Worm (Caenorhabditis elegans) whole organism, L4 larva: Measurements from ENCODE around the gene K07F5.6.
A peak's percentile ranks its signal among the peaks of the same experiment; 100 is the strongest.

Experiments
- D1046.2 ChIP-seq: fragments of 200-800 bp; sonication (Bioruptor generic); IDR thresholded peaks from 2 replicates; pipeline ENCODE4 v1.3.6; 2022; ENCODE audit warnings: missing genetic modification characterization, missing compliant biosample characterization
- F26F4.8 ChIP-seq: fragments of 200-800 bp; sonication (Bioruptor generic); conservative IDR thresholded peaks from 2 replicates; pipeline ENCODE4 v1.3.6; 2022; ENCODE audit warnings: missing genetic modification characterization, missing compliant biosample characterization
- F37D6.2 ChIP-seq: sonication (generic microtip); optimal IDR thresholded peaks from 2 replicates; lab custom pipeline; 2016; ENCODE audit warnings: mild to moderate bottlenecking, missing genetic modification characterization, missing compliant biosample characterization
- F44E2.7 ChIP-seq: fragments of 200-800 bp; sonication (Bioruptor generic); IDR thresholded peaks from 2 replicates; pipeline ENCODE4 v2.1.2; 2022; ENCODE audit warnings: missing genetic modification characterization, missing compliant biosample characterization
- T26A8.4 ChIP-seq: fragments of 200-800 bp; sonication (Bioruptor generic); IDR thresholded peaks from 2 replicates; pipeline ENCODE4 v1.3.6; 2022; ENCODE audit warnings: missing genetic modification characterization, missing compliant biosample characterization
- Y75B8A.6 ChIP-seq: fragments of 200-800 bp; sonication (Bioruptor generic); IDR thresholded peaks from 2 replicates; pipeline ENCODE4 v1.3.6; 2022; ENCODE audit warnings: missing genetic modification reagents, missing genetic modification characterization, missing compliant biosample characterization
- ZK546.5 ChIP-seq, 2 experiments: sonication (generic microtip); optimal IDR thresholded peaks; 2 replicates each; lab custom pipeline; 2017; ENCODE audit warnings: missing biosample characterization in 2 of 2, missing genetic modification characterization in 2 of 2
- aha-1 ChIP-seq: fragments of 150-350 bp; peaks from one replicate; lab custom pipeline; 2014; ENCODE audit warnings: missing biosample characterization, missing genetic modification characterization
- ama-1 ChIP-seq: fragments of 150-350 bp; optimal IDR thresholded peaks from 2 replicates; lab custom pipeline; 2014; ENCODE audit warnings: inconsistent platforms, mixed read lengths
- ceh-20 ChIP-seq: fragments of 200-800 bp; sonication (Bioruptor generic); IDR thresholded peaks from 2 replicates; pipeline ENCODE4 v1.3.6; 2022; ENCODE audit warnings: missing genetic modification reagents, missing genetic modification characterization, missing compliant biosample characterization
- ceh-44 ChIP-seq: fragments of 200-800 bp; sonication (Bioruptor generic); IDR thresholded peaks from 2 replicates; pipeline ENCODE4 v1.3.6; 2022; ENCODE audit warnings: missing genetic modification reagents, missing genetic modification characterization, missing compliant biosample characterization
- daf-16 ChIP-seq, 3 experiments: sonication (generic microtip); optimal IDR thresholded peaks; 2 replicates each; lab custom pipeline; 2016 to 2017; ENCODE audit warnings: missing genetic modification characterization in 3 of 3, missing genetic modification reagents in 3 of 3, mild to moderate bottlenecking in 2 of 3, missing compliant biosample characterization in 2 of 3, missing biosample characterization in 1 of 3, moderate library complexity in 1 of 3
- daf-19 ChIP-seq: fragments of 200-800 bp; sonication (Bioruptor generic); conservative IDR thresholded peaks from 2 replicates; pipeline ENCODE4 v1.3.6; 2022; ENCODE audit warnings: missing genetic modification characterization, missing compliant biosample characterization
- dmd-6 ChIP-seq: fragments of 200-800 bp; sonication (Bioruptor generic); IDR thresholded peaks from 2 replicates; pipeline ENCODE4 v1.3.6; 2022; ENCODE audit warnings: missing genetic modification reagents, missing genetic modification characterization, missing compliant biosample characterization
- dmd-8 ChIP-seq: fragments of 200-800 bp; sonication (Bioruptor generic); IDR thresholded peaks from 2 replicates; pipeline ENCODE4 v1.3.6; 2022; ENCODE audit warnings: missing genetic modification characterization, missing compliant biosample characterization
- dpl-1 ChIP-seq: fragments of 150-350 bp; optimal IDR thresholded peaks from 2 replicates; lab custom pipeline; 2014; ENCODE audit warnings: missing biosample characterization, missing genetic modification reagents, missing genetic modification characterization
- duxl-1 ChIP-seq: sonication (generic microtip); optimal IDR thresholded peaks from 2 replicates; lab custom pipeline; 2016; ENCODE audit warnings: mild to moderate bottlenecking, missing genetic modification characterization, moderate library complexity, missing compliant biosample characterization; ENCODE audit not compliant: poor library complexity
- gei-8 ChIP-seq: fragments of 200-800 bp; sonication (Bioruptor generic); optimal IDR thresholded peaks from 2 replicates; lab custom pipeline; 2018; ENCODE audit warnings: mild to moderate bottlenecking, missing genetic modification characterization, missing compliant biosample characterization
- hif-1 ChIP-seq, 2 experiments: sonication (generic microtip); optimal IDR thresholded peaks; 2 replicates each; lab custom pipeline; 2016 to 2017; ENCODE audit warnings: missing compliant biosample characterization in 2 of 2, missing genetic modification characterization in 2 of 2, missing genetic modification reagents in 2 of 2, missing genotype in 2 of 2, mild to moderate bottlenecking in 1 of 2
- lin-13 ChIP-seq: fragments of 150-350 bp; optimal IDR thresholded peaks from 2 replicates; lab custom pipeline; 2014; ENCODE audit warnings: missing biosample characterization, missing genetic modification reagents, missing genetic modification characterization
- lin-15B ChIP-seq: fragments of 150-350 bp; sonication (generic microtip); optimal IDR thresholded peaks from 3 replicates; lab custom pipeline; 2014; ENCODE audit warnings: missing biosample characterization, missing genetic modification characterization
- lin-38 ChIP-seq: fragments of 200-800 bp; sonication (Bioruptor generic); IDR thresholded peaks from 2 replicates; pipeline ENCODE4 v1.3.6; 2022; ENCODE audit warnings: missing genetic modification reagents, missing genetic modification characterization, missing compliant biosample characterization
- lin-39 ChIP-seq: fragments of 150-350 bp; optimal IDR thresholded peaks from 2 replicates; lab custom pipeline; 2014; ENCODE audit warnings: missing biosample characterization, missing genetic modification reagents, missing genetic modification characterization
- lsy-2 ChIP-seq, 2 experiments: fragments of 150-350 bp in 1 of 2; sonication (generic microtip) in 1 of 2; optimal IDR thresholded peaks; 2 replicates each; lab custom pipeline; 2014 to 2017; ENCODE audit warnings: missing biosample characterization in 2 of 2, missing genetic modification characterization in 2 of 2
- mep-1 ChIP-seq: fragments of 150-350 bp; sonication (generic microtip); optimal IDR thresholded peaks from 3 replicates; lab custom pipeline; 2014; ENCODE audit warnings: missing biosample characterization, missing genetic modification characterization
- mxl-2 ChIP-seq: fragments of 200-800 bp; sonication (Bioruptor generic); conservative IDR thresholded peaks from 2 replicates; pipeline ENCODE4 v1.3.6; 2022; ENCODE audit warnings: missing genetic modification reagents, missing genetic modification characterization, missing compliant biosample characterization
- nhr-25 ChIP-seq: sonication (generic microtip); optimal IDR thresholded peaks from 2 replicates; lab custom pipeline; 2017; ENCODE audit warnings: missing genetic modification characterization, mild to moderate bottlenecking, missing compliant biosample characterization, antibody characterized with exemption, moderate library complexity, borderline replicate concordance; ENCODE audit not compliant: insufficient read depth
- nhr-28 ChIP-seq: fragments of 150-350 bp; optimal IDR thresholded peaks from 2 replicates; lab custom pipeline; 2014; ENCODE audit warnings: missing biosample characterization, missing genetic modification characterization
- nhr-41 ChIP-seq: fragments of 200-800 bp; sonication (Bioruptor generic); IDR thresholded peaks from 2 replicates; pipeline ENCODE4 v1.3.6; 2022; ENCODE audit warnings: missing genetic modification reagents, missing genetic modification characterization, missing compliant biosample characterization
- nhr-48 ChIP-seq: sonication (generic microtip); optimal IDR thresholded peaks from 2 replicates; lab custom pipeline; 2016; ENCODE audit warnings: mild to moderate bottlenecking, missing genetic modification characterization, missing compliant biosample characterization
- nhr-6 ChIP-seq: fragments of 150-350 bp; optimal IDR thresholded peaks from 2 replicates; lab custom pipeline; 2014; ENCODE audit warnings: missing biosample characterization, missing genetic modification characterization
- nhr-77 ChIP-seq: fragments of 150-350 bp; optimal IDR thresholded peaks from 2 replicates; lab custom pipeline; 2014; ENCODE audit warnings: missing biosample characterization, missing genetic modification characterization
- pha-4 ChIP-seq, 2 experiments: fragments of 150-350 bp in 1 of 2; fragments of 200-800 bp in 1 of 2; sonication (Bioruptor generic) in 1 of 2; IDR thresholded peaks in 1 of 2; optimal IDR thresholded peaks in 1 of 2; 2 replicates each; pipeline versions ENCODE4 v1.3.6 to Lab custom; 2014 to 2022; ENCODE audit warnings: missing genetic modification characterization in 2 of 2, missing genetic modification reagents in 2 of 2, missing biosample characterization in 1 of 2, missing compliant biosample characterization in 1 of 2
- php-3 ChIP-seq: fragments of 200-800 bp; sonication (Bioruptor generic); IDR thresholded peaks from 2 replicates; pipeline ENCODE4 v1.3.6; 2022; ENCODE audit warnings: missing genetic modification reagents, missing genetic modification characterization, missing compliant biosample characterization
- pqm-1 ChIP-seq: sonication (generic microtip); optimal IDR thresholded peaks from 2 replicates; lab custom pipeline; 2017; ENCODE audit warnings: missing biosample characterization, missing genetic modification characterization
- rbr-2 ChIP-seq: sonication (generic microtip); optimal IDR thresholded peaks from 2 replicates; lab custom pipeline; 2016; ENCODE audit warnings: missing genotype, missing genetic modification characterization, missing compliant biosample characterization
- set-16 ChIP-seq: fragments of 200-800 bp; sonication (Bioruptor generic); IDR thresholded peaks from 2 replicates; pipeline ENCODE4 v1.3.6; 2022; ENCODE audit warnings: missing genetic modification reagents, missing genetic modification characterization, missing compliant biosample characterization
- snpc-4 ChIP-seq: fragments of 150-350 bp; optimal IDR thresholded peaks from 2 replicates; lab custom pipeline; 2014; ENCODE audit warnings: missing biosample characterization, missing genetic modification characterization
- spr-1 ChIP-seq: sonication (generic microtip); optimal IDR thresholded peaks from 2 replicates; lab custom pipeline; 2016; ENCODE audit warnings: mild to moderate bottlenecking, missing genetic modification characterization, missing compliant biosample characterization
- tra-1 ChIP-seq: fragments of 200-800 bp; sonication (Bioruptor generic); IDR thresholded peaks from 2 replicates; pipeline ENCODE4 v1.3.6; 2022; ENCODE audit warnings: missing genetic modification reagents, missing genetic modification characterization, missing compliant biosample characterization
- unc-130 ChIP-seq: sonication (generic microtip); optimal IDR thresholded peaks from 2 replicates; lab custom pipeline; 2016; ENCODE audit warnings: missing genetic modification reagents, missing genetic modification characterization, missing compliant biosample characterization
- unc-62 ChIP-seq, 3 experiments: fragments of 150-350 bp in 1 of 3; sonication (generic microtip); optimal IDR thresholded peaks in 2 of 3; peaks in 1 of 3; 1 replicate in 1 of 3; 2 replicates in 2 of 3; lab custom pipeline; 2014 to 2017; ENCODE audit warnings: missing biosample characterization in 3 of 3, missing genetic modification characterization in 3 of 3, missing genetic modification reagents in 3 of 3, missing genotype in 1 of 3
- zip-2 ChIP-seq: fragments of 150-350 bp; optimal IDR thresholded peaks from 2 replicates; lab custom pipeline; 2014; ENCODE audit warnings: missing biosample characterization, missing genetic modification characterization

Gene K07F5.6

DNA sequence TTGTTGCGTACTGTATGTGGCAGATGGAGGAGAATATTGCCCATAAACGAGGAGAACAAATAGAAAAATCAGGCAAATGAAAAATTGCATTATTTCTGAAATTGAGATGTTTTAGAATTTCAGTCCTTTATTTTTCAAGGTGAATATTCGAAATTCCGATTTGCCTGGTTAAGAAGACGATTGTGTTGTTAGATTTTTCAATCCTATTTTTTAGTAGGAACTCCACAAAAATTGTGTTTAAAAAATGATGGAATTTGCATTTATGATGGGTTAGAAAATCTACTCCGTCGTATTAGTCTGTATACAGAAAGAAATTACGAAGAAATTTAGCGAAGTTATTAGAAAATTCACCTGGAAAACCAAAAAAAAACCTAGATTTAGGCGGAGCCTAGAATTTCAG, 31.0 kb downstream of the K07F5.6 start, which contains the start of gene egl-20:
TSS of gene egl-20 (minus strand) at position 101 of the 400 bp plus-strand sequence.
- no peak for TF ChIP-seq daf-19
- TF ChIP-seq unc-130 (GFP tag; lab: Kevin White, UChicago) = no peak

DNA sequence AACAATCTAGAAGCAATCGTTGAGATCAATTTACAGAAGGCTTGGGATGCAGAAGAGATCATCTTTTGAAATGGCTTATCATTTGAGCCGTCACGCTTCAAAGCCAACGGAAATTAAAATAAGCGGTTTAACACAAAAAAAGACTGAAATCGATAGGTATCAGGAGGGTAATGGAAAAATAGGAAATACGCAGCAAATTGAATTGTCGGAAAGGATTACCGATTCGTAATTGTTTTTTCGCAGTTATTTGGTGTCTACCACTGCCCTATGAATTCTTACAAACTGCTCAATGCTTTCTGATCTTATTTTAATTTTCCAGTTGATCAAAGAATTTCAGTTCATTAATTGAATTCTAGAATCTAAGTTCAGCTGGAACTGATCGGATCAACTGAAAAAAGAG, 35.0 kb downstream of the K07F5.6 start:
- TF ChIP-seq aha-1 (peak; percentile 63), tra-1 (no peak), lin-39 (tag; lab: Kevin White, UChicago) (no peak), ceh-20 (GFP tag; lab: Robert Waterston, UW) (no peak), nhr-48 (tag; lab: Kevin White, UChicago) (no peak), lin-15B (tag; lab: Kevin White, UChicago) (no peak)

DNA sequence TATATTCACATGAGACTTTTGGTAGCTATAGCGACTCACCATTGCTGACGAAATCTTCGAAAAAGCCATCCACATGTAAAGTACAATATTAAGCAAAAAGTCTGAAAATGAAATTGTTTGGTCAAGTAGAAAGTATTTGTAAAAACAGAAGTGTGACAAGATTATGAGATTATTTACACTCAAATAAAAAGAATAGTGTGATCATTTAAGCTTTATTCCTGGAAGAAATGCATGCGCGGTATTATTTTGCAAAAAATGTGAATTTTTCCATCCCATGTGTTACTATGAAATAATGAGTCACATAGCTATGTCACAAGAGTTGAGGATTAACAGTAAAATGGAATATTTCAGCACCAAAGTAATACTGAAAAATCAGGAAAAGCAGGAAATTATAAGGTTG, 35.8 kb downstream of the K07F5.6 start, which contains the start of gene dct-15:
TSS of gene dct-15 (minus strand) at position 101 of the 400 bp plus-strand sequence.
- TF ChIP-seq ZK546.5 (tag; optimal IDR thresholded peaks at IDR 0.05; lab: Kevin White, UChicago) (no peak), mxl-2 (GFP tag; lab: Robert Waterston, UW) (no peak), php-3 (GFP tag; lab: Robert Waterston, UW) (no peak), rbr-2 (tag; lab: Kevin White, UChicago) (no peak)

DNA sequence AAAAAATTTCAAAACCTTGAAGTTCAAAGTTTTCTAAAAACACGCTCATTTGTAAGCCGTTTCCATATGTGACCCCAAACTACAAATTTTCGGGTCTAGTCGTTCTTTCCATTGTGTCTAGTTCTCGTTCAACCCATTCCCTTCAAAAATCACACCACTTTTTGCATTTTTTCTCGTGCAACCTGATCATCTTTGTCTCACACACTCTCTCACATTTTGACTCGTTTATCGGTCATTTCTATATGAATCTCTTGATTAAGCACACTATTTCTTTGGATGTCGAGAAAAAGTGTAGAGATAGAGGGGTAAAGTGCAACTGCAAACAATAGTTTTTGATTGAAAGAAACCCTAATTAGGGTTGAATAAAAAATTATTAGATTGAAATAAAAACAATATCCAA, 42.9 kb downstream of the K07F5.6 start:
- TF ChIP-seq nhr-77 (peak; percentile 91), daf-19 (no peak), dmd-6 (peak; percentile 70), daf-16 (GFP tag; optimal IDR thresholded peaks at IDR 0.05; lab: Kevin White, UChicago) (no peak), daf-16 (tag; optimal IDR thresholded peaks at IDR 0.05; lab: Kevin White, UChicago) (peak; percentile 70), nhr-25 (tag; lab: Kevin White, UChicago) (no peak), nhr-41 (GFP tag; lab: Robert Waterston, UW) (no peak), duxl-1 (tag; lab: Kevin White, UChicago) (no peak), php-3 (GFP tag; lab: Robert Waterston, UW) (peak; percentile 40; the same call in 1 of the 2 replicates), lsy-2 (tag; optimal IDR thresholded peaks at IDR 0.05; lab: Kevin White, UChicago) (peak in 1 of 2 experiments; percentile 71), gei-8 (GFP tag; lab: Kevin White, UChicago) (no peak), snpc-4 (no peak), ama-1 (lab: Kevin White, UChicago) (no peak), dmd-8 (no peak), lin-38 (0 out of 2 replicates have a peak, but pooled peaks have one; percentile 28), pha-4 (GFP tag; IDR thresholded peaks at IDR 0.05; lab: Robert Waterston, UW) (no peak), pha-4 (tag; optimal IDR thresholded peaks at IDR 0.05; lab: Kevin White, UChicago) (peak; percentile 21), unc-62 (GFP tag; optimal IDR thresholded peaks at IDR 0.05 in 1 of 2; lab: Kevin White, UChicago) (peak in 1 of 2 experiments; percentile 97), unc-62 (tag; optimal IDR thresholded peaks at IDR 0.05; lab: Kevin White, UChicago) (no peak), Y75B8A.6 (GFP tag; lab: Robert Waterston, UW) (no peak), lin-13 (GFP tag; lab: Kevin White, UChicago) (peak; percentile 44), mxl-2 (GFP tag; lab: Robert Waterston, UW) (no peak), hif-1 (tag; optimal IDR thresholded peaks at IDR 0.05; lab: Kevin White, UChicago) (peak in 1 of 2 experiments; percentile 25), dpl-1 (GFP tag; lab: Kevin White, UChicago) (peak; percentile 3), zip-2 (tag; lab: Kevin White, UChicago) (no peak), F44E2.7 (GFP tag; lab: Robert Waterston, UW) (no peak), nhr-28 (peak; percentile 96), F26F4.8 (GFP tag; lab: Robert Waterston, UW) (no peak), set-16 (GFP tag; lab: Robert Waterston, UW) (no peak), D1046.2 (no peak), ceh-44 (GFP tag; lab: Robert Waterston, UW) (no peak), mep-1 (tag; lab: Kevin White, UChicago) (peak; percentile 79), T26A8.4 (GFP tag; lab: Robert Waterston, UW) (0 out of 2 replicates have a peak, but pooled peaks have one; percentile 19), rbr-2 (tag; lab: Kevin White, UChicago) (peak; percentile 6), pqm-1 (peak; percentile 40), nhr-6 (tag; lab: Kevin White, UChicago) (peak; percentile 24), spr-1 (tag; lab: Kevin White, UChicago) (no peak), F37D6.2 (tag; lab: Kevin White, UChicago) (no peak)
